Worm (Caenorhabditis elegans) whole organism, late embryonic: ENCODE results near the gene famk-1.

Experiments used
- C08G9.2 ChIP-seq: sonication (generic microtip); optimal IDR thresholded peaks from 2 replicates; lab custom pipeline; 2016; ENCODE audit warnings: mild to moderate bottlenecking, missing genetic modification characterization, moderate library complexity, missing compliant biosample characterization
- K09A11.1 ChIP-seq: sonication (generic microtip); optimal IDR thresholded peaks from 2 replicates; lab custom pipeline; 2017; ENCODE audit warnings: antibody characterized with exemption, mild to moderate bottlenecking, missing genetic modification characterization, missing compliant biosample characterization; ENCODE audit not compliant: insufficient read depth
- T23F11.4 ChIP-seq: fragments of 200-800 bp; sonication (Bioruptor generic); optimal IDR thresholded peaks from 2 replicates; lab custom pipeline; 2018; ENCODE audit warnings: mild to moderate bottlenecking, missing genetic modification characterization, missing compliant biosample characterization
- ahr-1 ChIP-seq: sonication (generic microtip); optimal IDR thresholded peaks from 2 replicates; lab custom pipeline; 2016; ENCODE audit warnings: missing genetic modification characterization, missing compliant biosample characterization
- ama-1 ChIP-seq: fragments of 150-350 bp; optimal IDR thresholded peaks from 2 replicates; lab custom pipeline; 2014
- ceh-14 ChIP-seq: sonication (generic microtip); optimal IDR thresholded peaks from 2 replicates; lab custom pipeline; 2016; ENCODE audit warnings: missing genotype, missing genetic modification characterization, missing compliant biosample characterization
- ceh-19 ChIP-seq: fragments of 200-800 bp; sonication (Bioruptor generic); optimal IDR thresholded peaks from 2 replicates; lab custom pipeline; 2018; ENCODE audit warnings: mild to moderate bottlenecking, missing genetic modification characterization, missing compliant biosample characterization
- ceh-2 ChIP-seq: sonication (generic microtip); optimal IDR thresholded peaks from 2 replicates; lab custom pipeline; 2016; ENCODE audit warnings: missing genotype, missing genetic modification characterization, missing compliant biosample characterization
- ceh-22 ChIP-seq: sonication (generic microtip); optimal IDR thresholded peaks from 2 replicates; lab custom pipeline; 2017; ENCODE audit warnings: missing biosample characterization, missing genetic modification characterization
- ceh-45 ChIP-seq: fragments of 200-800 bp; sonication (Bioruptor generic); IDR thresholded peaks from 2 replicates; pipeline ENCODE4 v1.3.6; 2022; ENCODE audit warnings: missing genetic modification reagents, missing genetic modification characterization, missing compliant biosample characterization
- ceh-6 ChIP-seq: fragments of 200-800 bp; sonication (Bioruptor generic); optimal IDR thresholded peaks from 2 replicates; lab custom pipeline; 2018; ENCODE audit warnings: mild to moderate bottlenecking, missing genetic modification characterization, missing compliant biosample characterization
- elt-2 ChIP-seq: sonication (generic microtip); optimal IDR thresholded peaks from 2 replicates; lab custom pipeline; 2016; ENCODE audit warnings: missing genetic modification reagents, missing genetic modification characterization, missing compliant biosample characterization
- ets-4 ChIP-seq: sonication (generic microtip); optimal IDR thresholded peaks from 2 replicates; lab custom pipeline; 2016; ENCODE audit warnings: missing genetic modification characterization, missing compliant biosample characterization
- eyg-1 ChIP-seq: sonication (generic microtip); optimal IDR thresholded peaks from 2 replicates; lab custom pipeline; 2016; ENCODE audit warnings: missing genotype, missing genetic modification characterization, missing compliant biosample characterization
- fax-1 ChIP-seq: sonication (generic microtip); optimal IDR thresholded peaks from 2 replicates; lab custom pipeline; 2016; ENCODE audit warnings: missing genotype, missing genetic modification characterization, missing compliant biosample characterization
- fkh-6 ChIP-seq: sonication (generic microtip); optimal IDR thresholded peaks from 2 replicates; lab custom pipeline; 2016; ENCODE audit warnings: missing genetic modification characterization, missing compliant biosample characterization
- gmeb-2 ChIP-seq: sonication (generic microtip); optimal IDR thresholded peaks from 2 replicates; lab custom pipeline; 2016; ENCODE audit warnings: missing genetic modification characterization, inconsistent platforms, missing compliant biosample characterization
- hlh-30 ChIP-seq: sonication (generic microtip); optimal IDR thresholded peaks from 2 replicates; lab custom pipeline; 2017; ENCODE audit warnings: antibody characterized with exemption, missing genetic modification characterization, missing compliant biosample characterization; ENCODE audit not compliant: insufficient read depth
- hlh-6 ChIP-seq: sonication (generic microtip); optimal IDR thresholded peaks from 2 replicates; lab custom pipeline; 2016; ENCODE audit warnings: missing genotype, missing genetic modification characterization, missing compliant biosample characterization
- lin-11 ChIP-seq: fragments of 200-800 bp; sonication (Bioruptor generic); optimal IDR thresholded peaks from 2 replicates; lab custom pipeline; 2018; ENCODE audit warnings: mild to moderate bottlenecking, missing genetic modification characterization, missing compliant biosample characterization
- mec-3 ChIP-seq: sonication (generic microtip); optimal IDR thresholded peaks from 2 replicates; lab custom pipeline; 2016; ENCODE audit warnings: borderline replicate concordance, missing genetic modification characterization, missing compliant biosample characterization
- nfya-1 ChIP-seq: sonication (generic microtip); optimal IDR thresholded peaks from 2 replicates; lab custom pipeline; 2017; ENCODE audit warnings: missing genetic modification characterization, mild to moderate bottlenecking, missing compliant biosample characterization, antibody characterized with exemption, moderate library complexity
- nhr-232 ChIP-seq: sonication (generic microtip); optimal IDR thresholded peaks from 2 replicates; lab custom pipeline; 2016; ENCODE audit warnings: missing genetic modification characterization, missing compliant biosample characterization
- pag-3 ChIP-seq: sonication (generic microtip); optimal IDR thresholded peaks from 2 replicates; lab custom pipeline; 2016; ENCODE audit warnings: missing compliant biosample characterization, missing genetic modification characterization, borderline replicate concordance
- pax-1 ChIP-seq: fragments of 150-350 bp; optimal IDR thresholded peaks from 2 replicates; lab custom pipeline; 2014; ENCODE audit warnings: missing biosample characterization, missing genetic modification characterization
- pha-2 ChIP-seq: sonication (generic microtip); optimal IDR thresholded peaks from 2 replicates; lab custom pipeline; 2017; ENCODE audit warnings: mild to moderate bottlenecking, missing genetic modification characterization, missing compliant biosample characterization
- pha-4 ChIP-seq: fragments of 150-350 bp; optimal IDR thresholded peaks from 2 replicates; lab custom pipeline; 2018; ENCODE audit warnings: missing biosample characterization, missing genetic modification reagents, missing genetic modification characterization
- pqm-1 ChIP-seq: sonication (generic microtip); optimal IDR thresholded peaks from 2 replicates; lab custom pipeline; 2016; ENCODE audit warnings: missing genetic modification characterization, missing compliant biosample characterization
- pros-1 ChIP-seq: fragments of 150-350 bp; optimal IDR thresholded peaks from 2 replicates; lab custom pipeline; 2014; ENCODE audit warnings: missing biosample characterization, missing genetic modification reagents, missing genetic modification characterization
- tbx-2 ChIP-seq: sonication (generic microtip); optimal IDR thresholded peaks from 2 replicates; lab custom pipeline; 2016; ENCODE audit warnings: missing genetic modification characterization, missing compliant biosample characterization
- tbx-7 ChIP-seq: sonication (generic microtip); optimal IDR thresholded peaks from 2 replicates; lab custom pipeline; 2016; ENCODE audit warnings: missing genotype, missing genetic modification characterization, missing compliant biosample characterization
- unc-42 ChIP-seq: sonication (generic microtip); optimal IDR thresholded peaks from 2 replicates; lab custom pipeline; 2016; ENCODE audit warnings: missing genotype, missing genetic modification characterization, missing compliant biosample characterization
- unc-55 ChIP-seq: sonication (generic microtip); optimal IDR thresholded peaks from 2 replicates; lab custom pipeline; 2017; ENCODE audit warnings: missing biosample characterization, missing genetic modification reagents, missing genetic modification characterization
- unc-86 ChIP-seq: sonication (generic microtip); optimal IDR thresholded peaks from 2 replicates; lab custom pipeline; 2016; ENCODE audit warnings: missing genetic modification characterization, missing compliant biosample characterization
- zip-5 ChIP-seq: sonication (generic microtip); optimal IDR thresholded peaks from 2 replicates; lab custom pipeline; 2016; ENCODE audit warnings: missing genetic modification characterization, missing compliant biosample characterization

Gene famk-1

DNA sequence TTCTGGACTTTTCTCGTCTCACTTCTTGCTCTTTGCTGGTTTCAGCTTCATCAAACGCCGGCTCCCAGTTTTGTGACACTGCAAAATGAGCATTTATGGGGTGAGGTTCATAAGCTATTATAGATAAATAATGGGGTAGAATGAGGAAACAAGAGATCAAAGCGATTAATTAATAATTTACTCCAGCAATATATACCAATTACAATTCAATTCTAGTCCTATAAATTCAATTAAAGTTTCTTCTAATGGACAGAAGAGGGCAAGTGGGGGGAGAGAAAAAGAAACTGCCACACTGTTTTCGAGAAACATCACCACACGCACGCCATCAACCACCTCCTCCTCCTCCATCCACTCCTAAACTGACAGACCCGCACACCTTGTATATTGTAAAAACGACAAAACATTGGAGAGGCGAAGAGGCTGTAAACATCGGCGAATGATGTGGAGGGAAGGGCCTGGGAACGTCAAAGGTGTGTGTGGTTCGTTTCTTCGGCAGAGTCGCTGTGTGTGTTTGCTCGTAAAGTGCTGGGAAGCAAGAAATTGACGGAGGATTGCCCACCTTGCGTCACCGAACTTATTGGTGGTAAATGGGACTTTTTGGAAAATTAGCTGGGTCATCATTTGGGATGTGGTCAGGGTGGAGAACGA, at the start of gene famk-1, which contains the start of gene H03A11.13:
famk-1 (minus strand) TSS at position 78 of the 648 bp plus-strand sequence.
H03A11.13 (minus strand) TSS at position 51 of the 648 bp plus-strand sequence.
- no peak for TF ChIP-seq tbx-2
- no peak for TF ChIP-seq ceh-2 (tag; lab: Kevin White, UChicago)
- no peak for TF ChIP-seq ceh-6 (GFP tag; lab: Kevin White, UChicago)
- no peak for TF ChIP-seq ceh-19 (GFP tag; lab: Kevin White, UChicago)
- no peak for TF ChIP-seq pax-1 (tag; lab: Kevin White, UChicago)
- TF ChIP-seq pqm-1 (tag; lab: Kevin White, UChicago) = no peak
- TF ChIP-seq pag-3 (tag; lab: Kevin White, UChicago) = no peak
- no peak for TF ChIP-seq K09A11.1
- TF ChIP-seq ets-4 (tag; lab: Kevin White, UChicago) = no peak
- TF ChIP-seq ceh-45 (GFP tag; lab: Robert Waterston, UW) = no peak; the same call in 1 of the 2 replicates
- TF ChIP-seq ahr-1 (tag; lab: Kevin White, UChicago) = no peak
- no peak for TF ChIP-seq fkh-6 (tag; lab: Kevin White, UChicago)
- TF ChIP-seq lin-11 = no peak
- TF ChIP-seq, all 69 proteins: peak for 0

DNA sequence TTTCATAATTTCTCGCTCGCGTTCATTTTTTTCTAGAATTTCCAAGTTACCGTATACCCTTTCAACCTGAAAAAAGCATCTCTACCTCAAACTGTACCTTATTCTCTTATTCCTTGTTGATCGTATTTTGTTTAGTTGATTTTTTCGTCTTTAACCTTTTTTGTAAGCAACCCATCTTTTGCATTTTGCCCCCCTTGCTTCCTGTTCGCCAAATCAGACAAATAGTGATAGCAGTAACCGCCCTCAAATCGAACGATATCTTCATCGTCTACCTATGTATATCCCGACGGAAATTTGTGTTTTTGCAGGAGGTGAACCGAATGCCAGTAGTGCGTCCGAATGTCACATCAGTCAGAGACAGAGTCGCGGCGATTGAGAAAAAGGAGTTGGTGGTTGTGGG, 49.4 kb upstream of the famk-1 start, which contains the start of gene F46F2.5:
F46F2.5 (plus strand) TSS at position 301 of the 400 bp plus-strand sequence.
- no peak for TF ChIP-seq pha-4
- TF ChIP-seq ceh-14 = no peak
- no peak for TF ChIP-seq elt-2 (tag; lab: Kevin White, UChicago)
- no peak for TF ChIP-seq eyg-1 (tag; lab: Kevin White, UChicago)
- TF ChIP-seq pax-1 (tag; lab: Kevin White, UChicago) = no peak
- TF ChIP-seq gmeb-2 (tag; lab: Kevin White, UChicago) = no peak
- no peak for TF ChIP-seq pqm-1 (tag; lab: Kevin White, UChicago)
- no peak for TF ChIP-seq unc-86

DNA sequence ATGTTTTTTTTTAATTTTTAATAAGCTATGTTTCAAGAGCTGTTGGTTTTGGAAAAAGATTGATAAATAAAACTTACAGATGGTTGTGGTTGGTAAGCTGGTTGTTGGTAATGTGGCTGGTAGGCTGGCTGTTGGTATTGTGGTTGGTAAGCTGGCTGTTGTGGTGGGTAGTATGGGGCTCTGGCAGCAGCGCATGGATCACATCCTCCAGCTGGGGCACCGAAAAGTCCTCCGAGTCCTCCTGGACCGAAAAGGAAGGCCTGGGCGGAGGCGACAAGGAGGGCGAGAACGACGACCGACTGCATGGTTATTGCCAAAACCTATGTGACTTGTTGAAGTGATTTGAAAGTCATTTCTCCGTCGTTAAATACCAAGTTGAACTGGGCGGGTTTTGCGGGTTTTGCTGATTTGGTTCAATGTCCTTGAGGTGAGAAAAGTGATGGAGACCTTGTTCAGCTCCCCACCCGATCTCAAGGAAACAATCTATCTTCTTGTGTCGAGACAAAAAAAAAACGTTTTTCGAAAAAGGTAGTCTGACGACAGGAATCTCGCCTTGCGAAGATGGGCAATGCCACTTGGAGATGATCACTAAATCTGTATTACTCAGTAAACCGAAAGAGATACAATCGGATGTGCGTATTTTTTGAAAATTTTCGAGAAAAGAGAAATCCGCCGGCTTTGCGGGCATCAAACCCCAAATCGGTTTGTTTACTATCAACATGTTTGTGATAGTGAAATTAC, 47.1 kb upstream of the famk-1 start, which contains the start of gene F46F2.3:
F46F2.3 (minus strand) TSS at position 341 of the 741 bp plus-strand sequence.
- TF ChIP-seq ama-1 (lab: Kevin White, UChicago) (no peak), C08G9.2 (tag; lab: Kevin White, UChicago) (no peak), pax-1 (tag; lab: Kevin White, UChicago) (no peak), fax-1 (tag; lab: Kevin White, UChicago) (no peak), ceh-2 (tag; lab: Kevin White, UChicago) (no peak), tbx-7 (tag; lab: Kevin White, UChicago) (no peak), hlh-30 (tag; lab: Kevin White, UChicago) (no peak), mec-3 (no peak), ceh-22 (tag; lab: Kevin White, UChicago) (no peak), eyg-1 (tag; lab: Kevin White, UChicago) (no peak), ceh-6 (GFP tag; lab: Kevin White, UChicago) (no peak)

DNA sequence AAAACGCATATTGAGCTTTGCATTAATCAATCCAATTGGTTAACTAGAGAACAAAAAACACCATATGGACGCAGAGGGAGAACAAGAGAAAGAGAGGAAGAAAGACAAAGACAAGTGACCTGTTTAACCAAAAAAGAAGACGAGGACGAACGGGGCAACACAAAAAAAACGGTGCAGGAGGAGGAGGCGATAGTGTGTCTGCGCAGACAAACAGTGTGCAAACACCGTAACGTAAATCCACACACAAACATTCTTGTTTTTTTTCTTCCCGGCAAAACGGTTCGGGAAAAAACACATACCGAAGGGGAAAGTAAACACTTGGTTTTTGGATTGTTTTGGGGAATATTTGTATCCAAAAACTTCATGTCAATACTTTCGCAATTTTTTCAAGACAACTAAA, 33.5 kb upstream of the famk-1 start:
- TF ChIP-seq ceh-14 = no peak
- no peak for TF ChIP-seq unc-86
- TF ChIP-seq tbx-2 = peak; percentile 3
- no peak for TF ChIP-seq nhr-232
- TF ChIP-seq unc-42 = no peak
- peak; percentile 25 for TF ChIP-seq hlh-30 (tag; lab: Kevin White, UChicago)
- TF ChIP-seq pros-1 = no peak
- no peak for TF ChIP-seq pha-2
- TF ChIP-seq fax-1 (tag; lab: Kevin White, UChicago) = no peak
- TF ChIP-seq T23F11.4 (GFP tag; lab: Kevin White, UChicago) = no peak
- no peak for TF ChIP-seq zip-5 (tag; lab: Kevin White, UChicago)
- no peak for TF ChIP-seq nfya-1
- no peak for TF ChIP-seq unc-55 (GFP tag; lab: Kevin White, UChicago)
- TF ChIP-seq hlh-6 (tag; lab: Kevin White, UChicago) = no peak
